Worm (Caenorhabditis elegans) whole organism, midembryonic: ENCODE data around the gene fbxc-17.
"Not testable (repeated sequence)": the region's sequence is repeated elsewhere in the genome, so short reads cannot be mapped to it uniquely, and the experiment has no call there.

Experiments
- T22C8.4 ChIP-seq: fragments of 200-800 bp; sonication (Bioruptor generic); IDR thresholded peaks from 2 replicates; pipeline ENCODE4 v1.3.6; 2022; ENCODE audit warnings: missing genetic modification characterization, missing compliant biosample characterization
- cog-1 ChIP-seq: sonication (generic microtip); optimal IDR thresholded peaks from 2 replicates; lab custom pipeline; 2016; ENCODE audit warnings: missing genetic modification characterization, missing compliant biosample characterization
- flt-1 ChIP-seq: fragments of 200-800 bp; sonication (Bioruptor generic); IDR thresholded peaks from 2 replicates; pipeline ENCODE4 v1.3.6; 2022; ENCODE audit warnings: missing genetic modification characterization, missing compliant biosample characterization
- klf-2 ChIP-seq: fragments of 200-800 bp; sonication (Bioruptor generic); conservative IDR thresholded peaks from 2 replicates; pipeline ENCODE4 v1.3.6; 2022; ENCODE audit warnings: missing genetic modification reagents, missing genetic modification characterization, missing compliant biosample characterization
- med-1 ChIP-seq: sonication (generic microtip); optimal IDR thresholded peaks from 2 replicates; lab custom pipeline; 2017; ENCODE audit warnings: missing genetic modification characterization, mild to moderate bottlenecking, missing compliant biosample characterization, antibody characterized with exemption, missing genetic modification reagents; ENCODE audit not compliant: insufficient read depth
- ref-1 ChIP-seq: fragments of 200-800 bp; sonication (Bioruptor generic); conservative IDR thresholded peaks from 2 replicates; pipeline ENCODE4 v1.3.6; 2022; ENCODE audit warnings: missing genetic modification reagents, missing genetic modification characterization, missing compliant biosample characterization
- tab-1 ChIP-seq: fragments of 200-800 bp; sonication (Bioruptor generic); IDR thresholded peaks from 2 replicates; pipeline ENCODE4 v1.3.6; 2022; ENCODE audit warnings: missing genetic modification characterization, missing compliant biosample characterization
- ztf-23 ChIP-seq: fragments of 200-800 bp; sonication (Bioruptor generic); IDR thresholded peaks from 2 replicates; pipeline ENCODE4 v1.3.6; 2022; ENCODE audit warnings: missing genetic modification reagents, missing genetic modification characterization, missing compliant biosample characterization
- ztf-29 ChIP-seq: fragments of 200-800 bp; sonication (Bioruptor generic); IDR thresholded peaks from 2 replicates; pipeline ENCODE4 v1.3.6; 2022; ENCODE audit warnings: missing genetic modification reagents, missing genetic modification characterization, missing compliant biosample characterization

fbxc-17 gene

ce11 chrII:979135-979534 lies at the start of gene fbxc-17, which contains the start of gene fbxc-15:
Gene fbxc-17, minus strand, starts transcription at chrII:979235.
Gene fbxc-15, plus strand, starts transcription at chrII:979423.
- TF ChIP-seq med-1, result no peak
- TF ChIP-seq flt-1 (GFP tag; lab: Robert Waterston, UW), result no peak
- no peak for TF ChIP-seq cog-1 (tag; lab: Kevin White, UChicago)
- TF ChIP-seq tab-1 (GFP tag; lab: Robert Waterston, UW), result no peak
- no peak for TF ChIP-seq T22C8.4 (GFP tag; lab: Robert Waterston, UW)
- TF ChIP-seq ztf-23 (GFP tag; lab: Robert Waterston, UW), result no peak
- no peak for TF ChIP-seq ref-1 (GFP tag; lab: Robert Waterston, UW)
- no peak for TF ChIP-seq ztf-29 (GFP tag; lab: Robert Waterston, UW)
- TF ChIP-seq klf-2 (GFP tag; lab: Robert Waterston, UW), result no peak

ce11 chrII:1028602-1029001 lies 49.6 kb upstream of the fbxc-17 start, which contains the start of gene math-34:
Gene math-34, plus strand, starts transcription at chrII:1028972.
- TF ChIP-seq flt-1 (GFP tag; lab: Robert Waterston, UW), result no peak
- TF ChIP-seq ref-1 (GFP tag; lab: Robert Waterston, UW), result no peak
- TF ChIP-seq cog-1 (tag; lab: Kevin White, UChicago), result no peak
- TF ChIP-seq klf-2 (GFP tag; lab: Robert Waterston, UW), result no peak
- TF ChIP-seq ztf-29 (GFP tag; lab: Robert Waterston, UW), result no peak
- no peak for TF ChIP-seq ztf-23 (GFP tag; lab: Robert Waterston, UW)
- TF ChIP-seq T22C8.4 (GFP tag; lab: Robert Waterston, UW), result no peak
- TF ChIP-seq tab-1 (GFP tag; lab: Robert Waterston, UW), result no peak
- no peak for TF ChIP-seq med-1

ce11 chrII:1026670-1027069 lies 47.6 kb upstream of the fbxc-17 start, which contains the start of gene M01D1.12:
Gene M01D1.12, plus strand, starts transcription at chrII:1026970.
- TF ChIP-seq med-1 (no peak), klf-2 (GFP tag; lab: Robert Waterston, UW) (no peak), ztf-23 (GFP tag; lab: Robert Waterston, UW) (no peak), ref-1 (GFP tag; lab: Robert Waterston, UW) (no peak), flt-1 (GFP tag; lab: Robert Waterston, UW) (no peak), T22C8.4 (GFP tag; lab: Robert Waterston, UW) (no peak), ztf-29 (GFP tag; lab: Robert Waterston, UW) (no peak), tab-1 (GFP tag; lab: Robert Waterston, UW) (no peak), cog-1 (tag; lab: Kevin White, UChicago) (no peak)

- TF ChIP-seq med-1; ztf-23 (GFP tag; lab: Robert Waterston, UW); flt-1 (GFP tag; lab: Robert Waterston, UW): not testable (repeated sequence)
Measured at ce11 chrII:1024684-1025083, 45.6 kb upstream of the fbxc-17 start, which contains the start of gene btb-11. Gene btb-11, minus strand, starts transcription at chrII:1024784.

DNA sequence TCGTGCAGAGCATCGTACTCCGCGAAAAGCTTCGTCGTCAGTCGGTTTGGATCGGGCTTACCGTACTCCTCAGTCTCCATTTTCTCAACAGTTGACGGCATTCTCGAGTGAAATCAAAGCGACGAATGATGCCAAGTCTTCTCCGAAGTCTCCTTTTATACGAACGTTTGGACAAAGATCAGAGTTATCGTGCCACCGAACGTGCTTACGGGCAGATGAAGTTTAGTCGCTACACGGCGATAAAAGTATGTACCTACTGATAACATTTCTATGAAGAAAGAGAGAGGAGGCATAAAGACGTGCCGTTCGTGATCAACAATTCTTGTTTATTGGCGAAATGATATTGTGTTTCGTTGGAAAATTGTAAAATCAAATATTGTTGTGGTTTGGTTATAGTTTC lies 27.3 kb upstream of the fbxc-17 start, which contains the start of gene F45D11.14:
Gene F45D11.14 (minus strand): TSS at position 101 of the 400 bp plus-strand sequence.
- TF ChIP-seq flt-1 (GFP tag; lab: Robert Waterston, UW); cog-1 (tag; lab: Kevin White, UChicago); med-1: not testable (repeated sequence)

ce11 chrII:1001351-1001750 lies 22.3 kb upstream of the fbxc-17 start, which contains the start of the genes fbxb-30 and F45D11.5:
Gene fbxb-30, minus strand, starts transcription at chrII:1001451.
Gene F45D11.5, plus strand, starts transcription at chrII:1001702.
- TF ChIP-seq flt-1 (GFP tag; lab: Robert Waterston, UW), result no peak
- TF ChIP-seq ztf-23 (GFP tag; lab: Robert Waterston, UW), result no peak
- no peak for TF ChIP-seq klf-2 (GFP tag; lab: Robert Waterston, UW)
- no peak for TF ChIP-seq ref-1 (GFP tag; lab: Robert Waterston, UW)
- no peak for TF ChIP-seq T22C8.4 (GFP tag; lab: Robert Waterston, UW)
- no peak for TF ChIP-seq med-1

DNA sequence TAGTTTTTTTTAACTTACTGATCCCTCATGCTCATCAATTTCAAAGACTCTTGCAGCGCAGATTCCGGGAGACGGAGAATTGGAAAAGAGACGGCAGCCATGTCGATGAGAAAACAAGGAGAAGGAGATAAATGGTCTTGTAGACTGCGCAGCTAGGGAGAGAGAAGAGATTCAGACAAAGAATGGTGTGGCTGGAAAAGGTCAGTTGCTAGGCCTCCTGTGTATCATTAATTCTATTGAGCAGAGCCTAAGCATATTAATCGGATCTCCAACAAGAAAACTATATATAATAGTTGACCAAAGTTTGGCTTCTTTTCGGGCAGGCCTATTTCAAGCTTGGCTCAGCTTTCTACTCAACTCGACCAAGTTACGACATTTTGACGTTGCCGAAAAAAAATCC lies 20.5 kb upstream of the fbxc-17 start, which contains the start of gene fbxb-29:
Gene fbxb-29 (minus strand): TSS at position 101 of the 400 bp plus-strand sequence.
- TF ChIP-seq ztf-23 (GFP tag; lab: Robert Waterston, UW) (no peak), flt-1 (GFP tag; lab: Robert Waterston, UW) (no peak), ref-1 (GFP tag; lab: Robert Waterston, UW) (no peak), klf-2 (GFP tag; lab: Robert Waterston, UW) (no peak), med-1 (no peak), cog-1 (tag; lab: Kevin White, UChicago) (no peak), ztf-29 (GFP tag; lab: Robert Waterston, UW) (no peak), T22C8.4 (GFP tag; lab: Robert Waterston, UW) (no peak), tab-1 (GFP tag; lab: Robert Waterston, UW) (no peak)

DNA sequence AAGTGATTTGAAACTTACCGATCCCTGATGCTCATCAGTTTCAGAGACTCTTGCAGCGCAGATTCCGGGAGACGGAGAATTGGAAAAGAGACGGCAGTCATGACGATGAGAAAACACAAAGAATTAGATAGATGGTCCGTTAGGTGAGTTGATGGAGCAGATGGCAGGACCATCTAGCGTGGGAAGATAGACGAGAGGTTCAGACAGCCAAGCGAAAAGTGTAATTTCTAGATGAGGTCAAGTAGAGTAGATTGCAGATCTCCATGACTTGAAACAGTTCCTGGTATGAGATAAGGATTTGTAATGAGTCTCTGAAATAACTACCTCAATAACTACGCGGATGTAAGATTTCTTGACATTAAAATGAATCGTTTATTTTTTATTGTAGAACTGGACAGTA lies 17.1 kb upstream of the fbxc-17 start, which contains the start of gene F45D11.11:
Gene F45D11.11 (minus strand): TSS at position 101 of the 400 bp plus-strand sequence.
- not testable (repeated sequence) for TF ChIP-seq T22C8.4, flt-1, ztf-23 (GFP tag; lab: Robert Waterston, UW)

ce11 chrII:994231-994630 lies 15.2 kb upstream of the fbxc-17 start, which contains the start of gene F45D11.7:
Gene F45D11.7, plus strand, starts transcription at chrII:994531.
- TF ChIP-seq ztf-29, ztf-23, T22C8.4 (GFP tag; lab: Robert Waterston, UW): not testable (repeated sequence)

DNA sequence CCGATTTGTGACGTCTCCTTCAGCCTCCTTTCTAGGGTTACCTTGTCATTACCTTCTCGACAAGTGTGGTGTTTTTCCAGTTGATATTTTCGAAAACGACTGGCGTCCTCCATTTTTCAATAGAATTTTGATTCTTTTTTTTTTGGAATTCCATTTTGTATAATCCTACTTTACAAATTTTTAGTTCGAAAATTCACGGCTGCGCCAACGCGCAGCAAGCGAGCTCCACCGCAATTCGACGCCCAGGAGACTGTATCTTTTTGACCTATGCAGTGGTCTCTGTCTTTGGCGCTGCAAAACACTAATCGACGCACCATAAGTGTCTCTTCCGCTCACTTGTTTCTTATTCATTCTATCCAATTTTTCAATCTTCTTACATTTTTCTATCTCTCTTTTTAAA lies 12.3 kb upstream of the fbxc-17 start, which contains the start of gene fbxc-42:
Gene fbxc-42 (plus strand): TSS at position 301 of the 400 bp plus-strand sequence.
- no peak for TF ChIP-seq ztf-29 (GFP tag; lab: Robert Waterston, UW)
- no peak for TF ChIP-seq med-1
